Worm (Caenorhabditis elegans): Measurements from ENCODE around the gene nspb-8.

nspb-8 gene

ce11 chrII:14615735-14616134 is 35.3 kb upstream of the nspb-8 start, which contains the start of gene mltn-9:
Gene mltn-9, plus strand, starts transcription at chrII:14616035.
- TF ChIP-seq tab-1 (GFP tag; IDR thresholded peaks at IDR 0.05) (no peak), med-1 (GFP tag; optimal IDR thresholded peaks at IDR 0.05; ENCODE audit: insufficient read depth) (no peak), T22C8.4 (GFP tag; IDR thresholded peaks at IDR 0.05) (no peak), cog-1 (tag; optimal IDR thresholded peaks at IDR 0.05) (no peak)

- TF ChIP-seq ref-1 (GFP tag; conservative IDR thresholded peaks at IDR 0.05) (no peak), cog-1 (tag; optimal IDR thresholded peaks at IDR 0.05) (no peak), med-1 (GFP tag; optimal IDR thresholded peaks at IDR 0.05; ENCODE audit: insufficient read depth) (no peak), ztf-23 (GFP tag; IDR thresholded peaks at IDR 0.05) (no peak), tab-1 (GFP tag; IDR thresholded peaks at IDR 0.05) (no peak), klf-2 (GFP tag; conservative IDR thresholded peaks at IDR 0.05) (no peak), T22C8.4 (GFP tag; IDR thresholded peaks at IDR 0.05) (no peak), ztf-29 (GFP tag; IDR thresholded peaks at IDR 0.05) (no peak), flt-1 (GFP tag; IDR thresholded peaks at IDR 0.05) (no peak)
Observed at ce11 chrII:14611307-14611706, 30.9 kb upstream of the nspb-8 start.

ce11 chrII:14610492-14611142 is 30.2 kb upstream of the nspb-8 start:
- TF ChIP-seq T22C8.4 (GFP tag; IDR thresholded peaks at IDR 0.05) (no peak), cog-1 (tag; optimal IDR thresholded peaks at IDR 0.05) (no peak), klf-2 (GFP tag; conservative IDR thresholded peaks at IDR 0.05) (no peak), ref-1 (GFP tag; conservative IDR thresholded peaks at IDR 0.05) (no peak), flt-1 (GFP tag; IDR thresholded peaks at IDR 0.05) (no peak), med-1 (GFP tag; optimal IDR thresholded peaks at IDR 0.05; ENCODE audit: insufficient read depth) (no peak), tab-1 (GFP tag; IDR thresholded peaks at IDR 0.05) (no peak), ztf-23 (GFP tag; IDR thresholded peaks at IDR 0.05) (no peak), ztf-29 (GFP tag; IDR thresholded peaks at IDR 0.05) (no peak)

- no peak for TF ChIP-seq ztf-23 (GFP tag; IDR thresholded peaks at IDR 0.05)
- TF ChIP-seq flt-1 (GFP tag; IDR thresholded peaks at IDR 0.05) = no peak
- TF ChIP-seq tab-1 (GFP tag; IDR thresholded peaks at IDR 0.05) = no peak
- TF ChIP-seq klf-2 (GFP tag; conservative IDR thresholded peaks at IDR 0.05) = no peak
- TF ChIP-seq ref-1 (GFP tag; conservative IDR thresholded peaks at IDR 0.05) = no peak
- TF ChIP-seq ztf-29 (GFP tag; IDR thresholded peaks at IDR 0.05) = no peak
- TF ChIP-seq med-1 (GFP tag; optimal IDR thresholded peaks at IDR 0.05; ENCODE audit: insufficient read depth) = no peak
- no peak for TF ChIP-seq T22C8.4 (GFP tag; IDR thresholded peaks at IDR 0.05)
- TF ChIP-seq cog-1 (tag; optimal IDR thresholded peaks at IDR 0.05) = no peak
Observed at ce11 chrII:14609297-14609937, 29.0 kb upstream of the nspb-8 start.

ce11 chrII:14608508-14608907 is 28.1 kb upstream of the nspb-8 start:
- TF ChIP-seq ztf-29 (GFP tag; IDR thresholded peaks at IDR 0.05) (no peak), cog-1 (tag; optimal IDR thresholded peaks at IDR 0.05) (no peak), med-1 (GFP tag; optimal IDR thresholded peaks at IDR 0.05; ENCODE audit: insufficient read depth) (no peak), flt-1 (GFP tag; IDR thresholded peaks at IDR 0.05) (no peak), klf-2 (GFP tag; conservative IDR thresholded peaks at IDR 0.05) (no peak), tab-1 (GFP tag; IDR thresholded peaks at IDR 0.05) (no peak)

- no peak for TF ChIP-seq med-1 (GFP tag; optimal IDR thresholded peaks at IDR 0.05; ENCODE audit: insufficient read depth)
- no peak for TF ChIP-seq flt-1 (GFP tag; IDR thresholded peaks at IDR 0.05)
- TF ChIP-seq T22C8.4 (GFP tag; IDR thresholded peaks at IDR 0.05) = no peak
Observed at ce11 chrII:14606172-14606571, 25.7 kb upstream of the nspb-8 start, which contains the start of gene arl-3. Gene arl-3, plus strand, starts transcription at chrII:14606472.

ce11 chrII:14605479-14605878 is 25.0 kb upstream of the nspb-8 start, which contains the start of gene F19H8.2:
Gene F19H8.2, minus strand, starts transcription at chrII:14605869.
- TF ChIP-seq klf-2 (GFP tag; conservative IDR thresholded peaks at IDR 0.05) = no peak
- TF ChIP-seq ztf-23 (GFP tag; IDR thresholded peaks at IDR 0.05) = no peak
- no peak for TF ChIP-seq tab-1 (GFP tag; IDR thresholded peaks at IDR 0.05)
- TF ChIP-seq ref-1 (GFP tag; conservative IDR thresholded peaks at IDR 0.05) = no peak
- no peak for TF ChIP-seq flt-1 (GFP tag; IDR thresholded peaks at IDR 0.05)
- TF ChIP-seq med-1 (GFP tag; optimal IDR thresholded peaks at IDR 0.05; ENCODE audit: insufficient read depth) = no peak
- no peak for TF ChIP-seq T22C8.4 (GFP tag; IDR thresholded peaks at IDR 0.05)
- TF ChIP-seq ztf-29 (GFP tag; IDR thresholded peaks at IDR 0.05) = no peak
- TF ChIP-seq cog-1 (tag; optimal IDR thresholded peaks at IDR 0.05) = no peak

- TF ChIP-seq ref-1 (GFP tag; conservative IDR thresholded peaks at IDR 0.05) (no peak), cog-1 (tag; optimal IDR thresholded peaks at IDR 0.05) (no peak), T22C8.4 (GFP tag; IDR thresholded peaks at IDR 0.05) (no peak), med-1 (GFP tag; optimal IDR thresholded peaks at IDR 0.05; ENCODE audit: insufficient read depth) (no peak), tab-1 (GFP tag; IDR thresholded peaks at IDR 0.05) (no peak), klf-2 (GFP tag; conservative IDR thresholded peaks at IDR 0.05) (no peak), ztf-29 (GFP tag; IDR thresholded peaks at IDR 0.05) (no peak), ztf-23 (GFP tag; IDR thresholded peaks at IDR 0.05) (no peak), flt-1 (GFP tag; IDR thresholded peaks at IDR 0.05) (no peak)
Observed at ce11 chrII:14605026-14605425, 24.6 kb upstream of the nspb-8 start.

ce11 chrII:14604261-14604660 is 23.8 kb upstream of the nspb-8 start:
- no peak for TF ChIP-seq T22C8.4 (GFP tag; IDR thresholded peaks at IDR 0.05)
- TF ChIP-seq med-1 (GFP tag; optimal IDR thresholded peaks at IDR 0.05; ENCODE audit: insufficient read depth) = no peak
- TF ChIP-seq ref-1 (GFP tag; conservative IDR thresholded peaks at IDR 0.05) = no peak
- no peak for TF ChIP-seq ztf-23 (GFP tag; IDR thresholded peaks at IDR 0.05)

- TF ChIP-seq ztf-29 (GFP tag; IDR thresholded peaks at IDR 0.05) (no peak), T22C8.4 (GFP tag; IDR thresholded peaks at IDR 0.05) (no peak), ztf-23 (GFP tag; IDR thresholded peaks at IDR 0.05) (no peak), klf-2 (GFP tag; conservative IDR thresholded peaks at IDR 0.05) (no peak), cog-1 (tag; optimal IDR thresholded peaks at IDR 0.05) (no peak), med-1 (GFP tag; optimal IDR thresholded peaks at IDR 0.05; ENCODE audit: insufficient read depth) (no peak), tab-1 (GFP tag; IDR thresholded peaks at IDR 0.05) (no peak), flt-1 (GFP tag; IDR thresholded peaks at IDR 0.05) (no peak), ref-1 (GFP tag; conservative IDR thresholded peaks at IDR 0.05) (no peak)
Observed at ce11 chrII:14602735-14603134, 22.3 kb upstream of the nspb-8 start.

Measured in whole organism, midembryonic.